Fruit fly (Drosophila melanogaster): Measurements from ENCODE around the gene CG10097.

dm6 chr3R:12402935-12403334 lies 7.2 kb upstream of the CG10097 start:
- TF ChIP-seq CG12605 (GFP tag; IDR thresholded peaks at IDR 0.05) = peak; percentile 96
- peak; percentile 97 for TF ChIP-seq Pif1B (GFP tag; optimal IDR thresholded peaks at IDR 0.05)
- TF ChIP-seq CG14655 (GFP tag; optimal IDR thresholded peaks at IDR 0.05) = peak; percentile 95
- TF ChIP-seq rn (GFP tag; IDR thresholded peaks at IDR 0.05) = peak; percentile 84
- peak; percentile 100 for TF ChIP-seq CG8159 (tag; optimal IDR thresholded peaks at IDR 0.05)
- peak; percentile 98 for TF ChIP-seq CG34367 (tag; optimal IDR thresholded peaks at IDR 0.05)
- TF ChIP-seq gl (tag; optimal IDR thresholded peaks at IDR 0.05) = peak; percentile 93
- peak; percentile 22 for TF ChIP-seq EcR (GFP tag; optimal IDR thresholded peaks at IDR 0.05)
- TF ChIP-seq Ets98B (GFP tag; IDR thresholded peaks at IDR 0.05) = peak; percentile 96
- no peak for TF ChIP-seq CG10348 (GFP tag; IDR thresholded peaks at IDR 0.05)
- no peak for TF ChIP-seq CG13204 (GFP tag; optimal IDR thresholded peaks at IDR 0.05)
- TF ChIP-seq D1 (tag; optimal IDR thresholded peaks at IDR 0.05) = peak; percentile 99
- TF ChIP-seq CG8301 (tag; optimal IDR thresholded peaks at IDR 0.05) = peak; percentile 100
- peak; percentile 84 for TF ChIP-seq fd96Ca (GFP tag; IDR thresholded peaks at IDR 0.05)
